Fruit fly (Drosophila melanogaster): Measurements from ENCODE around the gene CG42831.
A peak's percentile ranks its signal among the peaks of the same experiment; 100 is the strongest.

CG42831 gene

DNA sequence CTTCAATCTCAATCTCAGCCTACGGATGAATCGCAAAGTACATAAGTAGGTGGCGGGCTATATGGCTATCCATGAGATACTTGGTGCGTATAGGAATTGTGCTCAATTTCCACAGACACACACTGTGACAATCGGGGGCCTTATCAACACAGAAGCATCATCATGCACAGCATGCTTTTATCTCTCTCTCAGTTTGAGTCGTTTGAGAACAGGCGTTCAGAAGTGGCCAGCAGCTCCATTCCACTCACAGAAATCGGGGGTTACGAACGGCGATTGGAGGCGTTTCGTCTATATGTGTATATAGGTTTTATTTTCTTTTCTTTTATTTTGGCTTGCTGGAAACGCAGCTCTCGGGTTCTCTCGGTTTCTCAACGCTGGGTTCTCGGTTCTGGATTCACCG, 38.9 kb upstream of the CG42831 start (continued):
- TF ChIP-seq lab (GFP tag; optimal IDR thresholded peaks at IDR 0.05) (peak; percentile 4), CG32532 (GFP tag; IDR thresholded peaks at IDR 0.05) (peak; percentile 12; the same call in 1 of the 2 replicates), z (GFP tag; IDR thresholded peaks at IDR 0.05) (peak; percentile 93)

- TF ChIP-seq CG8944 (GFP tag; optimal IDR thresholded peaks at IDR 0.05): peak; percentile 89
- peak; percentile 92 for TF ChIP-seq fd96Cb (tag; optimal IDR thresholded peaks at IDR 0.05)
- peak; percentile 22 for TF ChIP-seq CG7928 (GFP tag; optimal IDR thresholded peaks at IDR 0.05)
- TF ChIP-seq Lhr (GFP tag; optimal IDR thresholded peaks at IDR 0.05): peak; percentile 65
- TF ChIP-seq Rx (GFP tag; IDR thresholded peaks at IDR 0.05): peak; percentile 94
- no peak for TF ChIP-seq YL-1 (GFP tag; optimal IDR thresholded peaks at IDR 0.05)
- peak; percentile 60 for TF ChIP-seq Myb (GFP tag; optimal IDR thresholded peaks at IDR 0.05)
- no peak for TF ChIP-seq Tbp (GFP tag; optimal IDR thresholded peaks at IDR 0.05)
- TF ChIP-seq CG9215 (GFP tag; IDR thresholded peaks at IDR 0.05): peak; percentile 74; the same call in 1 of the 2 replicates
- peak; percentile 69 for TF ChIP-seq CG17612 (GFP tag; IDR thresholded peaks at IDR 0.05)
- peak; percentile 91 for TF ChIP-seq CG4820 (GFP tag; optimal IDR thresholded peaks at IDR 0.05)
- TF ChIP-seq kah (GFP tag; optimal IDR thresholded peaks at IDR 0.05): peak; percentile 60
- TF ChIP-seq D19A (tag; optimal IDR thresholded peaks at IDR 0.05): peak; percentile 71
- peak; percentile 40 for TF ChIP-seq da (GFP tag; optimal IDR thresholded peaks at IDR 0.05)
- no peak for TF ChIP-seq Hr39 (optimal IDR thresholded peaks at IDR 0.05)
- TF ChIP-seq CG17802 (tag; optimal IDR thresholded peaks at IDR 0.05): peak; percentile 73
- TF ChIP-seq br (optimal IDR thresholded peaks at IDR 0.05): no peak
- TF ChIP-seq tx (GFP tag; optimal IDR thresholded peaks at IDR 0.05): peak; percentile 77
- TF ChIP-seq CG14050 (GFP tag; IDR thresholded peaks at IDR 0.05): peak; percentile 86
- TF ChIP-seq CG7839 (tag; optimal IDR thresholded peaks at IDR 0.05): peak; percentile 90
- peak; percentile 58 for TF ChIP-seq zen (tag; optimal IDR thresholded peaks at IDR 0.05)
- no peak for TF ChIP-seq hkb (optimal IDR thresholded peaks at IDR 0.05)
- peak; percentile 97 for TF ChIP-seq hkb (GFP tag; IDR thresholded peaks at IDR 0.05)
- peak; percentile 74 for TF ChIP-seq maf-S (GFP tag; optimal IDR thresholded peaks at IDR 0.05)
- no peak for TF ChIP-seq mld (GFP tag; IDR thresholded peaks at IDR 0.05; ENCODE audit: partially characterized antibody)
- peak; percentile 91 for TF ChIP-seq so (GFP tag; IDR thresholded peaks at IDR 0.05)
- peak; percentile 98 for TF ChIP-seq ci (GFP tag; IDR thresholded peaks at IDR 0.05)
- TF ChIP-seq CG6272 (GFP tag; IDR thresholded peaks at IDR 0.05): peak; percentile 80
- peak; percentile 92 for TF ChIP-seq gce (GFP tag; IDR thresholded peaks at IDR 0.05)
- TF ChIP-seq CG15514 (GFP tag; optimal IDR thresholded peaks at IDR 0.05): peak; percentile 41
- peak; percentile 37 for TF ChIP-seq sqz (GFP tag; optimal IDR thresholded peaks at IDR 0.05)
- TF ChIP-seq HmgZ (tag; optimal IDR thresholded peaks at IDR 0.05): peak; percentile 61
- peak; percentile 98 for TF ChIP-seq HLH3B (GFP tag; IDR thresholded peaks at IDR 0.05)
- peak; percentile 69 for TF ChIP-seq CG18764 (GFP tag; optimal IDR thresholded peaks at IDR 0.05)
- peak; percentile 86 for TF ChIP-seq Mes4 (GFP tag; optimal IDR thresholded peaks at IDR 0.05)
- TF ChIP-seq CG2202 (tag; optimal IDR thresholded peaks at IDR 0.05): peak; percentile 68
- peak; percentile 88 for TF ChIP-seq CG10654 (GFP tag; optimal IDR thresholded peaks at IDR 0.05)
- TF ChIP-seq Dad (GFP tag; optimal IDR thresholded peaks at IDR 0.05): peak; percentile 89
- TF ChIP-seq crc (GFP tag; optimal IDR thresholded peaks at IDR 0.05): peak; percentile 13
- TF ChIP-seq Hr51 (GFP tag; optimal IDR thresholded peaks at IDR 0.05): peak; percentile 52 to 90
- peak; percentile 91 for TF ChIP-seq wor (GFP tag; IDR thresholded peaks at IDR 0.05)
- TF ChIP-seq CG13123 (GFP tag; optimal IDR thresholded peaks at IDR 0.05): peak; percentile 54
- peak; percentile 97 for TF ChIP-seq nom (GFP tag; optimal IDR thresholded peaks at IDR 0.05)
- peak; percentile 86 for TF ChIP-seq salm (tag; optimal IDR thresholded peaks at IDR 0.05)
- TF ChIP-seq CG11695 (GFP tag; IDR thresholded peaks at IDR 0.05): peak; percentile 87
- TF ChIP-seq org-1 (GFP tag; optimal IDR thresholded peaks at IDR 0.05): peak; percentile 88
- TF ChIP-seq CG8281 (tag; optimal IDR thresholded peaks at IDR 0.05): peak; percentile 53
These were observed 38.1 kb upstream of the CG42831 start for dm6 chr3L:10776367-10777026.

Data from whole organism, embryonic.